Fruit fly (Drosophila melanogaster) whole organism, embryonic: ENCODE measurements around the gene smid.

Experiments used
- CG10274 ChIP-seq: fragments of 200-800 bp; sonication (Bioruptor generic); optimal IDR thresholded peaks from 3 replicates; lab custom pipeline; 2017; ENCODE audit warnings: missing biosample characterization, mild to moderate bottlenecking, missing genetic modification characterization
- CG10321 ChIP-seq: fragments of 200-800 bp; sonication (Bioruptor generic); IDR thresholded peaks from 2 replicates; pipeline ENCODE4 v1.3.6; 2022; ENCODE audit warnings: missing biosample characterization, missing genetic modification characterization
- CG1233 ChIP-seq: fragments of 200-800 bp; sonication (Bioruptor generic); optimal IDR thresholded peaks from 4 replicates; lab custom pipeline; 2018; ENCODE audit warnings: missing biosample characterization, mild to moderate bottlenecking, missing genetic modification characterization
- CG12769 ChIP-seq: fragments of 200-800 bp; sonication (Bioruptor generic); optimal IDR thresholded peaks from 2 replicates; lab custom pipeline; 2019; ENCODE audit warnings: missing biosample characterization, mild to moderate bottlenecking, missing genetic modification characterization, moderate library complexity
- CG13123 ChIP-seq: fragments of 200-800 bp; sonication (Bioruptor generic); optimal IDR thresholded peaks from 2 replicates; lab custom pipeline; 2016; ENCODE audit warnings: missing biosample characterization, missing genetic modification characterization
- CG13624 ChIP-seq: fragments of 200-800 bp; sonication (Bioruptor generic); optimal IDR thresholded peaks from 2 replicates; lab custom pipeline; 2016; ENCODE audit warnings: missing biosample characterization, missing genetic modification characterization
- CG13894 ChIP-seq: fragments of 200-800 bp; sonication (Bioruptor generic); optimal IDR thresholded peaks from 3 replicates; lab custom pipeline; 2018; ENCODE audit warnings: missing biosample characterization, mild to moderate bottlenecking, missing genetic modification characterization, moderate library complexity
- CG14860 ChIP-seq: fragments of 200-800 bp; sonication (Bioruptor generic); IDR thresholded peaks from 3 replicates; pipeline ENCODE4 v1.3.6; 2022; ENCODE audit warnings: missing biosample characterization, missing genetic modification characterization; ENCODE audit not compliant: partially characterized antibody
- CG1602 ChIP-seq: fragments of 200-800 bp; sonication (Bioruptor generic); optimal IDR thresholded peaks from 3 replicates; lab custom pipeline; 2016; ENCODE audit warnings: missing biosample characterization, missing genetic modification characterization
- CG17359 ChIP-seq: fragments of 200-800 bp; sonication (Bioruptor generic); optimal IDR thresholded peaks from 3 replicates; lab custom pipeline; 2018; ENCODE audit warnings: missing biosample characterization, mild to moderate bottlenecking, missing genetic modification characterization, moderate library complexity
- CG2120 ChIP-seq: fragments of 200-800 bp; sonication (Bioruptor generic); optimal IDR thresholded peaks from 3 replicates; lab custom pipeline; 2016; ENCODE audit warnings: missing biosample characterization, missing genetic modification characterization
- CG2678 ChIP-seq: fragments of 200-800 bp; sonication (Bioruptor generic); optimal IDR thresholded peaks from 3 replicates; lab custom pipeline; 2019; ENCODE audit warnings: missing biosample characterization, mild to moderate bottlenecking, missing genetic modification characterization, moderate library complexity
- CG2875 ChIP-seq: fragments of 200-800 bp; sonication (Bioruptor generic); optimal IDR thresholded peaks from 2 replicates; lab custom pipeline; 2017; ENCODE audit warnings: missing biosample characterization, mild to moderate bottlenecking, missing genetic modification characterization, missing genetic modification reagents
- CG30020 ChIP-seq: fragments of 200-800 bp; optimal IDR thresholded peaks from 2 replicates; lab custom pipeline; 2019; ENCODE audit warnings: missing biosample characterization, mild to moderate bottlenecking, missing genetic modification characterization, moderate library complexity
- CG3995 ChIP-seq: fragments of 200-800 bp; sonication (Bioruptor generic); optimal IDR thresholded peaks from 3 replicates; lab custom pipeline; 2016; ENCODE audit warnings: missing biosample characterization, missing genetic modification characterization
- CG42726 ChIP-seq: fragments of 200-800 bp; sonication (Bioruptor generic); IDR thresholded peaks from 2 replicates; pipeline ENCODE4 v1.3.6; 2022; ENCODE audit warnings: missing biosample characterization, missing genetic modification characterization; ENCODE audit not compliant: partially characterized antibody
- CG4617 ChIP-seq: fragments of 200-800 bp; sonication (Bioruptor generic); optimal IDR thresholded peaks from 3 replicates; lab custom pipeline; 2016; ENCODE audit warnings: missing biosample characterization, missing genetic modification characterization, borderline replicate concordance
- CG5245 ChIP-seq: fragments of 200-800 bp; sonication (Bioruptor generic); optimal IDR thresholded peaks from 3 replicates; lab custom pipeline; 2016; ENCODE audit warnings: missing biosample characterization, missing genetic modification characterization
- CG6683 ChIP-seq: fragments of 200-800 bp; sonication (Bioruptor generic); optimal IDR thresholded peaks from 2 replicates; lab custom pipeline; 2017; ENCODE audit warnings: missing biosample characterization, mild to moderate bottlenecking, missing genetic modification characterization, missing genetic modification reagents
- CG8388 ChIP-seq: fragments of 200-800 bp; sonication (Bioruptor generic); optimal IDR thresholded peaks from 2 replicates; lab custom pipeline; 2019; ENCODE audit warnings: missing biosample characterization, mild to moderate bottlenecking, missing genetic modification characterization, moderate library complexity
- CG8478 ChIP-seq: fragments of >200 bp; optimal IDR thresholded peaks from 2 replicates; lab custom pipeline; 2018
- CkIIα-i1 ChIP-seq: fragments of 200-800 bp; sonication (Bioruptor generic); IDR thresholded peaks from 2 replicates; pipeline ENCODE4 v1.3.6; 2022; ENCODE audit warnings: missing biosample characterization, missing genetic modification characterization
- D ChIP-seq, 2 experiments: fragments of 200-800 bp in 1 of 2; fragments of >200 bp in 1 of 2; sonication (Bioruptor generic) in 1 of 2; optimal IDR thresholded peaks; 2 replicates in 1 of 2; 3 replicates in 1 of 2; lab custom pipeline; 2017; ENCODE audit warnings: mild to moderate bottlenecking in 1 of 2, missing biosample characterization in 1 of 2, missing genetic modification characterization in 1 of 2, missing genetic modification reagents in 1 of 2
- Elba2 ChIP-seq: fragments of 200-800 bp; sonication (Bioruptor generic); optimal IDR thresholded peaks from 3 replicates; lab custom pipeline; 2016; ENCODE audit warnings: missing biosample characterization, missing genetic modification characterization
- Fer1 ChIP-seq: fragments of 200-800 bp; sonication (Bioruptor generic); optimal IDR thresholded peaks from 2 replicates; lab custom pipeline; 2017; ENCODE audit warnings: missing biosample characterization, mild to moderate bottlenecking, missing genetic modification characterization
- H15 ChIP-seq: fragments of 200-800 bp; sonication (Bioruptor generic); IDR thresholded peaks from 3 replicates; pipeline ENCODE4 v1.3.6; 2022; ENCODE audit warnings: missing biosample characterization, missing genetic modification characterization
- HLH4C ChIP-seq: fragments of 200-800 bp; sonication (Bioruptor generic); IDR thresholded peaks from 3 replicates; pipeline ENCODE4 v1.3.6; 2022; ENCODE audit warnings: missing biosample characterization, missing genetic modification characterization; ENCODE audit not compliant: partially characterized antibody
- HLHmδ ChIP-seq: fragments of 200-800 bp; sonication (Bioruptor generic); optimal IDR thresholded peaks from 2 replicates; lab custom pipeline; 2018; ENCODE audit warnings: missing biosample characterization, mild to moderate bottlenecking, missing genetic modification characterization, moderate library complexity
- NfI ChIP-seq: fragments of 200-800 bp; sonication (Bioruptor generic); optimal IDR thresholded peaks from 3 replicates; lab custom pipeline; 2018; ENCODE audit warnings: missing biosample characterization, mild to moderate bottlenecking, missing genetic modification characterization, moderate library complexity
- Opbp ChIP-seq: fragments of 200-800 bp; sonication (Bioruptor generic); IDR thresholded peaks from 3 replicates; pipeline ENCODE4 v1.3.6; 2022; ENCODE audit warnings: missing biosample characterization, missing genetic modification characterization; ENCODE audit not compliant: partially characterized antibody
- abd-A ChIP-seq: fragments of 200-800 bp; sonication (Bioruptor generic); optimal IDR thresholded peaks from 3 replicates; lab custom pipeline; 2019; ENCODE audit warnings: missing biosample characterization, mild to moderate bottlenecking, missing genetic modification characterization, moderate library complexity
- bowl ChIP-seq: fragments of 200-800 bp; sonication (Bioruptor generic); IDR thresholded peaks from 2 replicates; pipeline ENCODE4 v1.3.6; 2022; ENCODE audit warnings: missing biosample characterization, missing genetic modification characterization
- btn ChIP-seq: fragments of 200-800 bp; sonication (Bioruptor generic); optimal IDR thresholded peaks from 2 replicates; lab custom pipeline; 2016; ENCODE audit warnings: missing biosample characterization, missing genetic modification characterization
- cato ChIP-seq: fragments of 200-800 bp; sonication (Bioruptor generic); optimal IDR thresholded peaks from 2 replicates; lab custom pipeline; 2016; ENCODE audit warnings: missing biosample characterization, missing genetic modification characterization, borderline replicate concordance
- dysf ChIP-seq: fragments of 200-800 bp; sonication (Bioruptor generic); IDR thresholded peaks from 3 replicates; pipeline ENCODE4 v1.3.6; 2022; ENCODE audit warnings: missing biosample characterization, missing genetic modification characterization
- gsb-n ChIP-seq: fragments of 200-800 bp; sonication (Bioruptor generic); optimal IDR thresholded peaks from 3 replicates; lab custom pipeline; 2018; ENCODE audit warnings: missing biosample characterization, mild to moderate bottlenecking, missing genetic modification characterization
- ken ChIP-seq: fragments of 200-800 bp; sonication (Bioruptor generic); IDR thresholded peaks from 3 replicates; pipeline ENCODE4 v1.3.6; 2022; ENCODE audit warnings: missing biosample characterization, missing genetic modification characterization
- kni ChIP-seq: fragments of 200-800 bp; sonication (Bioruptor generic); optimal IDR thresholded peaks from 3 replicates; lab custom pipeline; 2017; ENCODE audit warnings: mild to moderate bottlenecking, missing biosample characterization, missing genetic modification reagents, missing genetic modification characterization
- lab ChIP-seq: fragments of 200-800 bp; sonication (Bioruptor generic); optimal IDR thresholded peaks from 3 replicates; lab custom pipeline; 2017; ENCODE audit warnings: missing biosample characterization, missing genetic modification characterization, mild to moderate bottlenecking, moderate library complexity, missing genetic modification reagents
- maf-S ChIP-seq: fragments of 200-800 bp; sonication (Bioruptor generic); optimal IDR thresholded peaks from 2 replicates; lab custom pipeline; 2016; ENCODE audit warnings: missing biosample characterization, missing genetic modification characterization
- mld ChIP-seq: fragments of 200-800 bp; sonication (Bioruptor generic); IDR thresholded peaks from 3 replicates; pipeline ENCODE4 v1.3.6; 2022; ENCODE audit warnings: missing biosample characterization, missing genetic modification characterization; ENCODE audit not compliant: partially characterized antibody
- nom ChIP-seq: fragments of 200-800 bp; sonication (Bioruptor generic); optimal IDR thresholded peaks from 2 replicates; lab custom pipeline; 2017; ENCODE audit warnings: missing biosample characterization, missing genetic modification characterization, mild to moderate bottlenecking, moderate library complexity, missing genetic modification reagents
- scrt ChIP-seq: fragments of 200-800 bp; sonication (Bioruptor generic); optimal IDR thresholded peaks from 2 replicates; lab custom pipeline; 2018; ENCODE audit warnings: missing biosample characterization, mild to moderate bottlenecking, missing genetic modification characterization, moderate library complexity
- tna ChIP-seq: fragments of 200-800 bp; sonication (Bioruptor generic); IDR thresholded peaks from 2 replicates; pipeline ENCODE4 v1.3.6; 2022; ENCODE audit warnings: missing biosample characterization, missing genetic modification characterization; ENCODE audit not compliant: partially characterized antibody
- ttk ChIP-seq: fragments of 200-800 bp; sonication (Bioruptor generic); IDR thresholded peaks from 2 replicates; pipeline ENCODE4 v2.1.2; 2022; ENCODE audit warnings: missing biosample characterization, missing genetic modification characterization
- twi ChIP-seq: fragments of 200-800 bp; optimal IDR thresholded peaks from 2 replicates; lab custom pipeline; 2019; ENCODE audit warnings: missing biosample characterization, mild to moderate bottlenecking, missing genetic modification characterization, moderate library complexity
- tx ChIP-seq: fragments of 200-800 bp; sonication (Bioruptor generic); optimal IDR thresholded peaks from 2 replicates; lab custom pipeline; 2016; ENCODE audit warnings: missing biosample characterization, missing genetic modification characterization

Gene smid

DNA sequence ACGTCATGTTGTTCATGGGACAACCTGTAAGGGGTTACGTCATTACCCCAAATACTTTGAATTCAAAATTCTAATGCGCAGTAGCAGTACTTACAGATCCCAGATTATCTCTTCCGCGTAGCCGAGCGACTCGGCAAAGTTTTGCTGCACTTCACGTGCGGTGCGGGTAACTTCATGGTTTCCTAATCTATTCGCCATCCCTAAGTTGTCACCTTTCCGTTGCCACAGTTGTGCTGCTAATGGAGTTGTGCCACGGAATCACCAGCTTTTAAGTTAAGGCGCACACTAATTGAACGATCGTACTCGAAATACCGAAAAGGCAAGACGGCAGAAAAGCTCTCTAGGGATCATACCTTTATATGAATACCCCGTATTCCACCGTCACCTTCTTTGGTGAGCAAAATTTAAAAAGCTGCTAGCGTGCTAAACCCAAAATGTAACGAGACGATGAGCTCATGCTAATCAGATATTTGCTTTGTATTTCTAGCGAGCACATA is 21.5 kb upstream of the smid start, which contains the start of gene pst (continued):
- no peak for TF ChIP-seq gsb-n (tag; lab: Kevin White, UChicago)
- peak; percentile 43 for TF ChIP-seq nom
- peak; percentile 33 for TF ChIP-seq HLHmδ (GFP tag; lab: Kevin White, UChicago)
- peak; percentile 37 for TF ChIP-seq CG10274 (GFP tag; lab: Kevin White, UChicago)
- no peak for TF ChIP-seq NfI (GFP tag; lab: Kevin White, UChicago)
- TF ChIP-seq kni (GFP tag; lab: Kevin White, UChicago) = peak; percentile 23
- no peak for TF ChIP-seq CG4617 (GFP tag; lab: Kevin White, UChicago)
- TF ChIP-seq lab = peak; percentile 69
- no peak for TF ChIP-seq ken (GFP tag; lab: Robert Waterston, UW)
- TF ChIP-seq CG13624 = peak; percentile 63
- TF ChIP-seq Fer1 (GFP tag; lab: Kevin White, UChicago) = peak; percentile 24
- peak; percentile 54; the same call in 1 of the 2 replicates for TF ChIP-seq CG42726 (GFP tag; lab: Robert Waterston, UW)
- TF ChIP-seq CG2875 (GFP tag; lab: Kevin White, UChicago) = no peak
- 0 out of 3 replicates have a peak, but pooled peaks have one; percentile 44 for TF ChIP-seq H15 (GFP tag; lab: Robert Waterston, UW)
- TF ChIP-seq tna (GFP tag; lab: Robert Waterston, UW) = peak; percentile 25
- TF ChIP-seq CkIIα-i1 (GFP tag; lab: Robert Waterston, UW) = no peak
- TF ChIP-seq CG8388 (GFP tag; lab: Kevin White, UChicago) = no peak
- TF ChIP-seq CG8478 = no peak
- TF ChIP-seq Opbp (GFP tag; lab: Robert Waterston, UW) = 0 out of 3 replicates have a peak, but pooled peaks have one; percentile 53
- TF ChIP-seq mld (GFP tag; lab: Robert Waterston, UW) = 0 out of 3 replicates have a peak, but pooled peaks have one; percentile 35
- TF ChIP-seq CG13894 (tag; lab: Kevin White, UChicago) = peak; percentile 45
- TF ChIP-seq cato (GFP tag; lab: Kevin White, UChicago) = no peak
- no peak for TF ChIP-seq CG2678 (tag; lab: Kevin White, UChicago)
- TF ChIP-seq scrt (GFP tag; lab: Kevin White, UChicago) = no peak
- no peak for TF ChIP-seq CG6683
- TF ChIP-seq, all 482 proteins: peak for 106

DNA sequence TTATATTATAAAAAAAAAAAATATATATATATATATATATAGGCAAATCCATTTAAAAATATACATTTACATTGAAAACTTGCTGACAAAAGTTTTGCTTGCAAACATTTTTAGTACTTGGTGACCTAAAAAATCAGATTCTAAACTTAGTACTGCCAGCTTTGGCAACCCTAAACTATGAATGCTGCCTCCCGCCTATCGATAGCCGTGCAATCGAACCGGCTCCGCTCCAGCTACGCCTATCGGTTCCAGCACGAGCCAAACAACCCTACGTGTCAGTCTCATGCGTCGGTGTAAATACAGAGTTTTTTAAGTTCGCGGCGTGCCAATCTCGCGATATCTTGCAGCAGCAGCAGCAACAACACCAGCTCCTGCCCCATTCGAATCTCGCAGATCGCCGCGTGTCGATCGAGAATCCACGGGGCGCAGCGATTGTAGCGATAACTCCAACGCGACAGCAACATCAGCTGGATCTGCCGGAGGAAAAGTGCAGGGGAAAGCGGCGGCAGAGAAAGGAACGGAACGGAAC is 21.0 kb upstream of the smid start, which contains the start of gene Sec63:
Sec63 (plus strand) TSS at position 238 of the 529 bp plus-strand sequence.
- no peak for TF ChIP-seq D (optimal IDR thresholded peaks at IDR 0.05; lab: Kevin White, UChicago)
- TF ChIP-seq D (GFP tag; optimal IDR thresholded peaks at IDR 0.05; lab: Kevin White, UChicago) = peak; percentile 3
- TF ChIP-seq abd-A = no peak
- TF ChIP-seq scrt (GFP tag; lab: Kevin White, UChicago) = no peak
- TF ChIP-seq CG5245 (GFP tag; lab: Kevin White, UChicago) = peak; percentile 54
- no peak for TF ChIP-seq tx (GFP tag; lab: Kevin White, UChicago)
- peak; percentile 89 for TF ChIP-seq HLH4C (GFP tag; lab: Robert Waterston, UW)
- no peak; the same call in 2 of the 3 replicates for TF ChIP-seq dysf (GFP tag; lab: Robert Waterston, UW)
- peak; percentile 27 for TF ChIP-seq CG3995
- no peak for TF ChIP-seq twi (tag; lab: Kevin White, UChicago)
- no peak for TF ChIP-seq CG12769 (tag; lab: Kevin White, UChicago)
- no peak for TF ChIP-seq CG1602 (GFP tag; lab: Kevin White, UChicago)
- TF ChIP-seq CG1233 = no peak
- TF ChIP-seq Elba2 (GFP tag; lab: Kevin White, UChicago) = no peak
- TF ChIP-seq CG2120 = peak; percentile 59
- peak; percentile 12 for TF ChIP-seq CG30020 (tag; lab: Kevin White, UChicago)
- TF ChIP-seq CG10321 (GFP tag; lab: Robert Waterston, UW) = no peak
- peak; percentile 80 for TF ChIP-seq CG14860
- TF ChIP-seq bowl (GFP tag; lab: Robert Waterston, UW) = no peak
- no peak for TF ChIP-seq maf-S (GFP tag; lab: Kevin White, UChicago)
- peak; percentile 50 for TF ChIP-seq lab
- no peak for TF ChIP-seq nom
- TF ChIP-seq ttk (GFP tag; lab: Robert Waterston, UW) = 0 out of 2 replicates have a peak, but pooled peaks have one; percentile 29
- TF ChIP-seq btn = no peak
- peak; percentile 46 for TF ChIP-seq CG13123 (GFP tag; lab: Kevin White, UChicago)
- TF ChIP-seq CG17359 (tag; lab: Kevin White, UChicago) = peak; percentile 49
